Worm (Caenorhabditis elegans): ENCODE results near the gene clec-164.

Gene clec-164

DNA sequence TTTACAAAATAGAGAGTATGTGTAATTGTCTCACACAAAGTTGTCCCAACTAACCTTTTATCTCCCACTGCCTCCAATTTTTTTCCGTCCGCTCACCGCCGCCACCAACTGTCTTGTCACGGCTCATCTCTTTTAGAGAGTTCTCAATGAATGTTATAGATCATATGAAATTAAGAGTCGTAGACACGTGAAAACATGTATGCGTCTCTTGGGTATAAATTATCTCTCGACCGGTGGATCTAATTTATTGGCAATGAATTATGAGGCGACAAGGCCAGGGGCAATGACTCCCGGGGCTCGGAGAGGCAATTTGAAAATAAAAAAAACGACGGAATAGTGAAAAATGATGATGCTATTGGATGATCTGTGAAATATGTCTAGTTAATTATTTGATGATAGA is 24.3 kb downstream of the clec-164 start:
- no peak for TF ChIP-seq unc-62 (GFP tag; optimal IDR thresholded peaks at IDR 0.05)

DNA sequence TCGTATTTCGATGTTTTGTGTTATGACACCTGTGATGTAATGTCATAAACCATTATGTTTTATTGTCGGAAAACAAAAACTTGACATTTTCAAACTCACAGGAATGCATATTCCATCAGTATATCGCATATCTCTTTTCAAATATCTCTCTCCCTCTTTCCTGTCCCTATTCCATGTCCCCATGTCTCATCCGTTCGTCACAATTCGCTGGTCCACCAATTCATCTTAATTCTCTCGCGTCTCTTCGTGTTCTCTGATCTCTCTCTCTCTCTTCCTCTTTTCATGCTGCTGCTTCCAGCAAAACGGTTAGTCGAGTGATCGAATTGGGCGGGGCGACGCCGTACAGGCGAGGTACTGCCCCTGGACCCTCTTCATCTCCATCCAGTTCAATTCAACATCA is 25.4 kb downstream of the clec-164 start:
- TF ChIP-seq unc-62 (GFP tag; optimal IDR thresholded peaks at IDR 0.05) = no peak

DNA sequence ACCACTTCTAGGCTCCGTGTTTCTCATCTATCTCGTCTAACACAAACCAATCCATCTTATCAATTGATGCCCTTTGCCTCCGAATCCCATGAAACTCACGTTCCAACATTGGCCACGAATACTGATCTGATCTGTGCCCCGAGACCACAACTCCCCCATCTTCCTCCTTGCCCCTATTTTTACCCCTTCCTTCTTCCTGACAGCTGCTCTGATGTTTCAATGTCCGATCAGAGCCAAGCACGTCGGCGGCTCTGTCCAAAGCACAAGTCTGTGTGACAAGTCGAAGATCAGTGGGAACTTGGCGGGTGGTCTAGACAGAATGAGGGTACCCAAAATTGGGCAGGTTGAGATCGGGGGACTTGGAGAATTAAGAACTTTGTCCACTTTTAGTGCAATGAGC is 29.9 kb downstream of the clec-164 start:
- TF ChIP-seq unc-62 (GFP tag; optimal IDR thresholded peaks at IDR 0.05) = no peak

DNA sequence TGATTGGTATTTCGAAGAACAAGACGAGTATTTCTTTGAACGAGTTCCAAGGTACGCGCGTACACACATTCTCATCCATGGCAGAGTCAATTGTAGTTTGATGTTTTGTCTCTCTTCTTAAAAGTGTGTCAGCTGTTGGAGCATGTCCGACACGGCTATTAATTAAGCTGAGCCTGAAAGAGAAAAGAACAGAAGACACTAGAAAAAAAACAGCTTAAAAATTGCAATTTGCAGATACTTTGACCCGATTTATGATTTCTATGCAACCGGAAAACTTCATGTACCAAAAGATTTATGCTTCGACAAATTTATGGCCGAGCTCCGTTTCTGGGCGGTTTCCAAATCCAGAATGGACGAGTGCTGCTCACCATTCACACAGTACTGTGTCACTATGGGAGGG is 33.1 kb downstream of the clec-164 start:
- no peak for TF ChIP-seq unc-62 (GFP tag; optimal IDR thresholded peaks at IDR 0.05)

DNA sequence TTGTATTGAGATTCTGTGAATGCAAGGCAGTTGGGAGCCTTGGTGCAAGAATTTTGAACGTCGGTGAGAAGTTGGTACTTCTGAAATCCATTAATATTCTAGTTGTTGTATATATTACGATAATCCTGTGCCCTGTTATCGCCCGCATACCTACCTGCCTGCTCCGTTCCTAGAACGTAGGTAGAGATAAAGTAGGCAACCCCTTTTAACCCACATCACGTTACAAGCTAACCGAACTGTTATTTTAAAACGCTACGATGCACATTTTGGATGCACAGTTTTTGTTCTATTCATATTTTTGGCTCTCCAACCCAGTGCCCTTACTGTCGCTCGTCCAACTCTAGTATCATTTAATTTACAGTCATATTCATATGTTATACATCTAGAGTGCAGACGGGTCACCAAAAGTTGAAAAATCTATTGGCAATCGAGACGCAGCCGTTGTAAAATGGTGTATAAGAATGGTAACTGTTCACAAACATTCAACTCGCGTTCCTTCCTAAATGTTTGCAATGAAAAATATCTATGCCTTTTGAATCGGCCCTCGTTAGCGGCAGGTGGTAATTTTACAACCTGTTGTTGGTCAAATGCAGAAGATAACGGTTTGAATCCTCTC is 38.0 kb downstream of the clec-164 start:
- no peak for TF ChIP-seq unc-62 (GFP tag; optimal IDR thresholded peaks at IDR 0.05)

DNA sequence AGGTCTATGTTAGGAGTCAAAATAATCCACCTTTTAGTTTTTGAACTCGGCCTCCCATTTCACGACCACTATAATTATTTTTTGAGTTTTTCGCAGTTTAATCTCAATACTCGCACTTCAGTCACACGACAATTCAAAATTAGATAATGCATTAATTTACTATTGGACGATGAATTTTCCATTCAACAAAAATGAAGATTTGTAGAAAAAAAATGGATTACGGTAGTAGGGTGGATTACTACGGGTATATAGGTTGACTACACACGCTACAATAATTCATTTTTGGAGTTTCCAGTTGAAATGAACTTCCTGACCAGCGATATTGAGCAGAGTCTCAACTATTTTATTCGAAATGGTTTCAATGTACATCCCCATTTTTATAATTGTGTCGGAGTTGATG is 40.0 kb downstream of the clec-164 start, which contains the start of gene srt-23:
srt-23 (plus strand) TSS at position 301 of the 400 bp plus-strand sequence.
- TF ChIP-seq unc-62 (GFP tag; optimal IDR thresholded peaks at IDR 0.05) = no peak

DNA sequence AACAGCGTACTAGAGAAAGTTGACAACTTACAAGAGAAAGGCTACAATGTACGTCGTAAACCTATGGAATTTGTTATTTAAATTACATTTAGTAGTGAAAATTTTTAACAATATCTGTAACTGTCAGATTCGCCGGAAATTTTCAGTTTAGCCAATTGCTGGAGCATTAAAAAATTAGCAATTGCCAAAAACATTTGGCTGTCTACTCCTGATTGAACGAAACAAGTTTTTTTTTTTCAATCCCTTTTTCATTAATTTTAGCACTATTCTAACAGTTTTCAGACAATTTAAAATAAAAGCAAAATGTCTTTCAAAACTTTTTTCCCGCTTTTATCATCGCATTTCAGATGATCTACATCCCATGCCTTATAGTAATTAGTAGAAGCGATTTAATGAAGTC is 40.5 kb downstream of the clec-164 start:
- TF ChIP-seq unc-62 (GFP tag; optimal IDR thresholded peaks at IDR 0.05) = no peak

DNA sequence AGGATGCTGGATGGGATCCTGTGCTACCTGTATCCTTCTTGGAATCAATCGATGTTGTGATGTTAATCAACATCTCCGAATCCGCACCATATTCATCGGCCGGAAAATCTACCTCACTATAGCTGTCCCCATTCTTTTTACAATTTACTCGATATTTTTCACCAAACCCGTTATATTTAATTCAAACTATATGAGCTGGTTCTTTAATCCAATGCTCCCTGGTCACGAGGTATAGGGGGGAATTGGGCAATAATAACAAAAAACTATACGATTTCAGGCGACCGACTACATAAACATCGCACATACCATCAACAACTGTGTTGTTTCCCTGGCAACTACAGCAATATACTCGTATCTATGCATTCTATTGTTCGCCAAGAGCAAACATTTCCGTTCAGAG is 41.1 kb downstream of the clec-164 start:
- no peak for TF ChIP-seq unc-62 (GFP tag; optimal IDR thresholded peaks at IDR 0.05)

DNA sequence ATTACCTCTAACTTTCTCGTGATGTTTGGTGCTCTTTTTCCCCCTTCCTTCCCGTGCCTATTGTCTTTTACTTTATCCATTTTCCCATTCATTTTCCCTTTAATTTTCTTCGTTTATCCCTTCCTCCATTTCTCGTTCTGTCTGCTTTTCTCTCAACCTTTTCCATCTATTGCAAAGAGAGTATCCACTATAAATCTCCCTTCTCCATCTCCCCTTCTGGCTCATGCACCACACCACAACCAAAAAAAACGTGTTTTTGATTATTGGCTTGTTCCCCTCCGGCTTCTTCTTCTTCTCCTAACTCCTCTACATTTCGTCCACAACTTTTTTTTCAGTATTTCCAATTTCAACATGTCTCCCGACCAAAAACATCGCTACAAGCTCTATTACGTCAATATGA is 43.8 kb downstream of the clec-164 start, which contains the start of gene gst-40:
gst-40 (plus strand) TSS at position 236 of the 400 bp plus-strand sequence.
- no peak for TF ChIP-seq unc-62 (GFP tag; optimal IDR thresholded peaks at IDR 0.05)

DNA sequence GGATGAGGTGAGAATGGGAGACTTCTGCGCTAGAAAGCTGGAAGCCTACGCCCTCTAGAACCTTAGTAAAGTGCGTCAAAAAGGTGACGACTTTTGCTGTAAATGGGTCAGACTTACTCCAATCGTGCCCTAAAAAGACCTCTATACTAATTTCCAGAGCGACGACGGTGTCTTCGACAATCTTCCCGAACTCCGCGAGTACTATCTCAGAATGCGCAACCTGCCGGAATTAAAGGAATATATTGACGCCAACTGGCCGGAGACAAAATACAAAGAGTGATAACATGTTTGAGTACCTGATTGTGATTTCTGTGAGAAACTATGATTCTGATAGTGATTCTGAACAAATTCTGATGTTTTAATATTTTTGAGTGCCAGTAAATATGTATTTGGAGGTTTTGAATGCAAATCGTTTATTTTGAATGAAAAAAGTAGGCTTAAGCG is 45.6 kb downstream of the clec-164 start:
- TF ChIP-seq unc-62 (GFP tag; optimal IDR thresholded peaks at IDR 0.05) = no peak

DNA sequence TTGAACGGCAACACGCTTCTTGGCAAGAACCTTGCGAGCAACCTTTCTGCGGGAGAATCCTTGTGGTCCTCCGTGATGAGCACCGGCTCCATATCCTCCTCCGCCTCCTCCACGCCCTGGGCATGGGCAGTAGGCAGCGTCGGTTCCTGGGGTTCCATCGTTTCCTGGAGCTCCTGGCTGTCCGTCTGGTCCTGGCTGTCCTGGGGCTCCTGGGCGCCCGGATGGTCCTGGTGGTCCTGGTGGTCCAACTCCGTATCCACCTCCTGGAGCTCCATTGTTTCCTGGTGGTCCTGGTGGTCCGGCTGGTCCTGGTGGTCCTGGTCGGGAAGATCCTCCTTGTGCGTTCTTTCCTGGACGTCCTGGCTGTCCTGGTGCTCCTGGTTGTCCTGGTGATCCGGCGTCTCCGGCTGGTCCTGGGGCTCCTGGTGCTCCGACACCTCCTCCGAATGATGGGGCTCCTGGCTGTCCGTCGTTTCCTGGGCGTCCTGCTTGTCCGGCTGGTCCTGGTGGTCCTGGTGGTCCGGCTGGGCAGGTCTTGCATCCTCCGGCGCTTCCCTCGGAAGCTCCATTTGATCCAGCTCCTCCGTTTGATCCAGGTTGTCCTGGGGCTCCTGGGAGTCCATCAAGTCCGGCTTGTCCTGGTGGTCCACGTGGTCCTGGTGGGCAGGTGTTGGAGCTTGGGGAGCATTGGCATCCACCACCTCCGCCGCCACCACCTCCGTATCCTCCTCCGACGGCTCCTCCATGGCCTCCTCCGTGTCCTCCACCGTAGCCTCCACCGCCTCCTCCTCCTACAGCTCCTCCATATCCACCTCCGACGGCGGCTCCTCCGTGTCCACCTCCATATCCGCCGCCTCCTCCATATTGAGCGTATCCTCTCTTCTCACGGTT is 46.3 kb downstream of the clec-164 start:
- TF ChIP-seq unc-62 (GFP tag; optimal IDR thresholded peaks at IDR 0.05) = no peak

DNA sequence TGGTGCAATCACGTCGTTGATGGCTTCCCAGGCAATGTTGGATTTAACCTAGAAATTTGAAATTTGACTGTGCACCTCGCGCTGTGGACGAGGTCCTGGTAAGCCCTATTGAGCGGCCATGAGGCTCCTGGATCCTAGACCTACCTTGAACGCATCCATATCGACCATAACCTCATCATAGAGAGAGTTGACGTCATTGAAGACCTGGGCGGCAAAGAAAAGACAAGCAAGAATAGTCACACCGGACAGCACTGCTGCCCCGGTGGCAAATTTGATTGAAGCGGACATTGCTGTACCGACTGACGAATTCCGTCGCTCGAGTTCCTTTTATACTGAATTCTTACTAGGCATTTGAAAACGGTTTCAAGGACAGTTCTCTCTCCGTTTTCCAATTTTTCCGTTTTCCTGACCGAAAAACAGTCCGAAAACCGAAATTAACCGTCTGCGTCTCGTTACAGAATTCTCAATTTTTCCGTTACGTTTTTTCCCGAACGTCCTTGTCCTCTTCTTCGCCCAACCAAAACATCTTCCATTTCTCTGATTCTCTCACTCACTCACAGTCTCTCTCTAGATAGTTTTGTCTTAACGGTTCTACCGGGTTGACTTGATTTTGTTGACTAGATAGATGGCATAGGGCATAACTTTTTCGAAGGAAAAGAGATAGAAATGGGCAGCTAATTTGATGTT is 47.1 kb downstream of the clec-164 start, which contains the start of gene col-103:
col-103 (minus strand) TSS at position 302 of the 687 bp plus-strand sequence.
- no peak for TF ChIP-seq unc-62 (GFP tag; optimal IDR thresholded peaks at IDR 0.05)

Measured in whole organism, dauer.